Worm (Caenorhabditis elegans) whole organism, young adult: Measurements from ENCODE around the gene twk-11.

Experiments
- F33H1.4 ChIP-seq: fragments of 200-800 bp; sonication (Bioruptor generic); IDR thresholded peaks from 2 replicates; pipeline ENCODE4 v1.3.6; 2022; ENCODE audit warnings: missing genetic modification reagents, missing genetic modification characterization, missing compliant biosample characterization
- F37B4.10 ChIP-seq: fragments of 200-800 bp; sonication (Bioruptor generic); IDR thresholded peaks from 2 replicates; pipeline ENCODE4 v1.3.6; 2022; ENCODE audit warnings: missing genetic modification characterization, missing compliant biosample characterization
- F39B2.1 ChIP-seq: fragments of 200-800 bp; sonication (Bioruptor generic); IDR thresholded peaks from 2 replicates; pipeline ENCODE4 v1.3.6; 2022; ENCODE audit warnings: missing genetic modification reagents, missing genetic modification characterization, missing compliant biosample characterization
- F49E8.2 ChIP-seq: sonication (generic microtip); optimal IDR thresholded peaks from 3 replicates; lab custom pipeline; 2017; ENCODE audit warnings: missing genetic modification characterization, mild to moderate bottlenecking, missing compliant biosample characterization, antibody characterized with exemption, moderate library complexity; ENCODE audit not compliant: insufficient read depth
- F57C9.4 ChIP-seq: sonication (generic microtip); optimal IDR thresholded peaks from 2 replicates; lab custom pipeline; 2017; ENCODE audit warnings: mild to moderate bottlenecking, missing genetic modification characterization, missing compliant biosample characterization
- K12H6.12 ChIP-seq: fragments of 200-800 bp; sonication (Bioruptor generic); optimal IDR thresholded peaks from 2 replicates; lab custom pipeline; 2018; ENCODE audit warnings: mild to moderate bottlenecking, missing genetic modification characterization, missing compliant biosample characterization
- T26A5.8 ChIP-seq: sonication (generic microtip); optimal IDR thresholded peaks from 2 replicates; lab custom pipeline; 2016; ENCODE audit warnings: missing genetic modification characterization, missing compliant biosample characterization
- Y53F4B.3 ChIP-seq: fragments of 200-800 bp; sonication (Bioruptor generic); IDR thresholded peaks from 2 replicates; pipeline ENCODE4 v1.3.6; 2022; ENCODE audit warnings: missing genetic modification reagents, missing genetic modification characterization, missing compliant biosample characterization
- Y56A3A.18 ChIP-seq: fragments of 200-800 bp; sonication (Bioruptor generic); IDR thresholded peaks from 2 replicates; pipeline ENCODE4 v1.3.6; 2022; ENCODE audit warnings: missing genetic modification reagents, missing genetic modification characterization, missing compliant biosample characterization
- Y95B8A.8 ChIP-seq: fragments of 200-800 bp; sonication (Bioruptor generic); IDR thresholded peaks from 2 replicates; pipeline ENCODE4 v1.3.6; 2022; ENCODE audit warnings: missing genetic modification reagents, missing genetic modification characterization, missing compliant biosample characterization
- cebp-2 ChIP-seq: fragments of 200-800 bp; sonication (Bioruptor generic); IDR thresholded peaks from 2 replicates; pipeline ENCODE4 v1.3.6; 2022; ENCODE audit warnings: missing genetic modification characterization, missing compliant biosample characterization
- ceh-100 ChIP-seq: fragments of 200-800 bp; sonication (Bioruptor generic); IDR thresholded peaks from 2 replicates; pipeline ENCODE4 v1.3.6; 2022; ENCODE audit warnings: missing genetic modification reagents, missing genetic modification characterization, missing compliant biosample characterization
- ceh-27 ChIP-seq: fragments of 200-800 bp; sonication (Bioruptor generic); optimal IDR thresholded peaks from 2 replicates; lab custom pipeline; 2018; ENCODE audit warnings: mild to moderate bottlenecking, missing genetic modification characterization, moderate library complexity, missing compliant biosample characterization
- dpl-1 ChIP-seq: fragments of 150-350 bp; optimal IDR thresholded peaks from 2 replicates; lab custom pipeline; 2014; ENCODE audit warnings: missing biosample characterization, missing genetic modification reagents, missing genetic modification characterization
- efl-1 ChIP-seq: fragments of 150-350 bp; optimal IDR thresholded peaks from 2 replicates; lab custom pipeline; 2014; ENCODE audit warnings: missing biosample characterization, missing genetic modification reagents, missing genetic modification characterization
- gei-17 ChIP-seq: fragments of 200-800 bp; sonication (Bioruptor generic); optimal IDR thresholded peaks from 2 replicates; lab custom pipeline; 2018; ENCODE audit warnings: mild to moderate bottlenecking, missing genetic modification characterization, missing compliant biosample characterization
- hmg-1.2 ChIP-seq: fragments of 200-800 bp; sonication (Bioruptor generic); IDR thresholded peaks from 2 replicates; pipeline ENCODE4 v1.3.6; 2022; ENCODE audit warnings: missing genetic modification reagents, missing genetic modification characterization, missing compliant biosample characterization
- hsf-1 ChIP-seq: fragments of 200-800 bp; sonication (Bioruptor generic); IDR thresholded peaks from 2 replicates; pipeline ENCODE4 v1.3.6; 2022; ENCODE audit warnings: missing genetic modification reagents, missing genetic modification characterization, missing compliant biosample characterization
- madf-10 ChIP-seq: sonication (generic microtip); optimal IDR thresholded peaks from 2 replicates; lab custom pipeline; 2016; ENCODE audit warnings: mild to moderate bottlenecking, missing genetic modification characterization, missing compliant biosample characterization
- mxl-1 ChIP-seq: sonication (generic microtip); optimal IDR thresholded peaks from 2 replicates; lab custom pipeline; 2016; ENCODE audit warnings: missing genetic modification characterization, missing compliant biosample characterization
- nhr-80 ChIP-seq: sonication (generic microtip); optimal IDR thresholded peaks from 2 replicates; lab custom pipeline; 2016; ENCODE audit warnings: missing genetic modification characterization, missing compliant biosample characterization
- nhr-90 ChIP-seq: sonication (generic microtip); optimal IDR thresholded peaks from 2 replicates; lab custom pipeline; 2016; ENCODE audit warnings: missing genotype, mild to moderate bottlenecking, missing genetic modification characterization, missing compliant biosample characterization
- pbrm-1 ChIP-seq: fragments of 200-800 bp; sonication (Bioruptor generic); IDR thresholded peaks from 2 replicates; pipeline ENCODE4 v1.3.6; 2022; ENCODE audit warnings: missing genetic modification reagents, missing genetic modification characterization, missing compliant biosample characterization
- pha-4 ChIP-seq: fragments of 150-350 bp; sonication (generic microtip); optimal IDR thresholded peaks from 2 replicates; lab custom pipeline; 2014; ENCODE audit warnings: missing biosample characterization, missing genetic modification reagents, missing genetic modification characterization
- rec-8 ChIP-seq, 2 experiments: sonication (generic microtip); optimal IDR thresholded peaks; 2 replicates each; lab custom pipeline; 2016; ENCODE audit warnings: mild to moderate bottlenecking in 2 of 2, missing genetic modification characterization in 2 of 2, missing genetic modification reagents in 2 of 2, missing genotype in 2 of 2, missing biosample characterization in 1 of 2, missing compliant biosample characterization in 1 of 2, moderate library complexity in 1 of 2
- repo-1 ChIP-seq: sonication (generic microtip); optimal IDR thresholded peaks from 2 replicates; lab custom pipeline; 2017; ENCODE audit warnings: mild to moderate bottlenecking, missing genetic modification characterization, missing compliant biosample characterization
- rpc-1 ChIP-seq, 2 experiments: fragments of 150-350 bp in 1 of 2; sonication (generic microtip) in 1 of 2; optimal IDR thresholded peaks; 2 replicates each; lab custom pipeline; 2014 to 2018; ENCODE audit warnings: missing biosample characterization in 1 of 2, missing genetic modification characterization in 1 of 2, missing genetic modification reagents in 1 of 2, missing genotype in 1 of 2
- snpc-1.1 ChIP-seq: sonication (generic microtip); optimal IDR thresholded peaks from 2 replicates; lab custom pipeline; 2017; ENCODE audit warnings: missing genetic modification characterization, mild to moderate bottlenecking, missing compliant biosample characterization, antibody characterized with exemption, moderate library complexity, missing genotype, missing genetic modification reagents; ENCODE audit not compliant: insufficient read depth
- snpc-4 ChIP-seq, 5 experiments: fragments of 150-350 bp in 1 of 5; sonication (generic microtip) in 4 of 5; optimal IDR thresholded peaks; 2 replicates each; lab custom pipeline; 2014 to 2018; ENCODE audit warnings: missing genetic modification characterization in 5 of 5, missing biosample characterization in 3 of 5, antibody characterized with exemption in 2 of 5, mild to moderate bottlenecking in 2 of 5, missing compliant biosample characterization in 2 of 5, missing genotype in 2 of 5, moderate library complexity in 2 of 5, missing genetic modification reagents in 1 of 5
- somi-1 ChIP-seq: fragments of 200-800 bp; sonication (Bioruptor generic); optimal IDR thresholded peaks from 2 replicates; lab custom pipeline; 2018; ENCODE audit warnings: mild to moderate bottlenecking, missing genetic modification characterization, missing compliant biosample characterization
- sptf-2 ChIP-seq: fragments of 200-800 bp; sonication (Bioruptor generic); optimal IDR thresholded peaks from 2 replicates; lab custom pipeline; 2018; ENCODE audit warnings: mild to moderate bottlenecking, missing genetic modification characterization, missing compliant biosample characterization
- tlf-1 ChIP-seq: fragments of 200-800 bp; sonication (Bioruptor generic); optimal IDR thresholded peaks from 2 replicates; lab custom pipeline; 2018; ENCODE audit warnings: mild to moderate bottlenecking, missing genetic modification characterization, missing compliant biosample characterization
- xnd-1 ChIP-seq: sonication (generic microtip); optimal IDR thresholded peaks from 2 replicates; lab custom pipeline; 2016; ENCODE audit warnings: missing genotype, missing genetic modification reagents, missing genetic modification characterization, missing compliant biosample characterization
- zfh-2 ChIP-seq: fragments of 200-800 bp; sonication (Bioruptor generic); conservative IDR thresholded peaks from 2 replicates; pipeline ENCODE4 v1.3.6; 2022; ENCODE audit warnings: missing genetic modification reagents, missing genetic modification characterization, missing compliant biosample characterization
- zim-3 ChIP-seq: sonication (generic microtip); optimal IDR thresholded peaks from 2 replicates; lab custom pipeline; 2017; ENCODE audit warnings: mild to moderate bottlenecking, missing genetic modification characterization, moderate library complexity, missing compliant biosample characterization
- ztf-3 ChIP-seq: fragments of 200-800 bp; sonication (Bioruptor generic); optimal IDR thresholded peaks from 2 replicates; lab custom pipeline; 2018; ENCODE audit warnings: mild to moderate bottlenecking, missing genetic modification characterization, missing compliant biosample characterization

The twk-11 gene

ce11 chrV:7046005-7046404 lies 9.6 kb upstream of the twk-11 start, which contains the start of gene F20A1.2 (continued):
- TF ChIP-seq tlf-1 = no peak
- no peak for TF ChIP-seq gei-17 (GFP tag; lab: Kevin White, UChicago)
- TF ChIP-seq pbrm-1 = no peak
- no peak for TF ChIP-seq Y53F4B.3 (GFP tag; lab: Robert Waterston, UW)
- no peak for TF ChIP-seq zfh-2

ce11 chrV:7027055-7027454 lies 9.3 kb downstream of the twk-11 start, which contains the start of gene F20A1.6:
TSS of gene F20A1.6 (minus strand) at chrV:7027155.
- TF ChIP-seq Y95B8A.8 (GFP tag; lab: Robert Waterston, UW) (no peak), T26A5.8 (no peak), nhr-90 (tag; lab: Kevin White, UChicago) (no peak), snpc-1.1 (no peak), pha-4 (tag; lab: Kevin White, UChicago) (no peak), nhr-80 (no peak), sptf-2 (GFP tag; lab: Kevin White, UChicago) (no peak), somi-1 (no peak), hmg-1.2 (no peak)

ce11 chrV:7022981-7023380 lies 13.4 kb downstream of the twk-11 start:
- TF ChIP-seq rec-8 (tag; optimal IDR thresholded peaks at IDR 0.05; lab: Kevin White, UChicago) (no peak), snpc-1.1 (no peak), K12H6.12 (tag; lab: Kevin White, UChicago) (no peak)
- TF ChIP-seq, all 124 proteins: peak for 0

ce11 chrV:7021772-7022171 lies 14.6 kb downstream of the twk-11 start, which contains the start of gene F20A1.4:
TSS of gene F20A1.4 (minus strand) at chrV:7021872.
- no peak for TF ChIP-seq zim-3 (tag; lab: Kevin White, UChicago)
- TF ChIP-seq cebp-2 (GFP tag; lab: Robert Waterston, UW) = no peak
- TF ChIP-seq F39B2.1 = no peak
- TF ChIP-seq F33H1.4 (GFP tag; lab: Robert Waterston, UW) = no peak

ce11 chrV:7017059-7017458 lies 19.3 kb downstream of the twk-11 start, which contains the start of gene srsx-32:
TSS of gene srsx-32 (plus strand) at chrV:7017359.
- no peak for TF ChIP-seq madf-10 (tag; lab: Kevin White, UChicago)
- no peak for TF ChIP-seq rpc-1 (optimal IDR thresholded peaks at IDR 0.05; lab: Kevin White, UChicago)
- no peak for TF ChIP-seq rpc-1 (tag; optimal IDR thresholded peaks at IDR 0.05; lab: Kevin White, UChicago)
- TF ChIP-seq dpl-1 (GFP tag; lab: Kevin White, UChicago) = no peak
- no peak for TF ChIP-seq hsf-1
- no peak for TF ChIP-seq efl-1 (GFP tag; lab: Kevin White, UChicago)
- TF ChIP-seq snpc-4 (GFP tag; optimal IDR thresholded peaks at IDR 0.05; lab: Kevin White, UChicago) = no peak
- TF ChIP-seq snpc-4 (tag; optimal IDR thresholded peaks at IDR 0.05; lab: Kevin White, UChicago) = no peak
- TF ChIP-seq mxl-1 (tag; lab: Kevin White, UChicago) = no peak
- TF ChIP-seq F57C9.4 (tag; lab: Kevin White, UChicago) = no peak
- no peak for TF ChIP-seq Y56A3A.18
- TF ChIP-seq ceh-100 = no peak
- TF ChIP-seq xnd-1 = no peak
- no peak for TF ChIP-seq ztf-3 (GFP tag; lab: Kevin White, UChicago)
- TF ChIP-seq F37B4.10 (GFP tag; lab: Robert Waterston, UW) = no peak
- TF ChIP-seq repo-1 (tag; lab: Kevin White, UChicago) = no peak
- TF ChIP-seq F49E8.2 (tag; lab: Kevin White, UChicago) = no peak
- TF ChIP-seq ceh-27 = no peak
